Worm (Caenorhabditis elegans) whole organism, L4 larva: Measurements from ENCODE around the gene F42H10.3.

Source experiments
- D1046.2 ChIP-seq: fragments of 200-800 bp; sonication (Bioruptor generic); IDR thresholded peaks from 2 replicates; pipeline ENCODE4 v1.3.6; 2022; ENCODE audit warnings: missing genetic modification characterization, missing compliant biosample characterization
- F10B5.3 ChIP-seq: sonication (generic microtip); optimal IDR thresholded peaks from 2 replicates; lab custom pipeline; 2016; ENCODE audit warnings: mild to moderate bottlenecking, missing genetic modification characterization, missing compliant biosample characterization
- F37D6.2 ChIP-seq: sonication (generic microtip); optimal IDR thresholded peaks from 2 replicates; lab custom pipeline; 2016; ENCODE audit warnings: mild to moderate bottlenecking, missing genetic modification characterization, missing compliant biosample characterization
- Y48G9A.11 ChIP-seq: fragments of 200-800 bp; sonication (Bioruptor generic); IDR thresholded peaks from 2 replicates; pipeline ENCODE4 v1.3.6; 2022; ENCODE audit warnings: missing genetic modification reagents, missing genetic modification characterization, missing compliant biosample characterization
- Y75B8A.6 ChIP-seq: fragments of 200-800 bp; sonication (Bioruptor generic); IDR thresholded peaks from 2 replicates; pipeline ENCODE4 v1.3.6; 2022; ENCODE audit warnings: missing genetic modification reagents, missing genetic modification characterization, missing compliant biosample characterization
- aha-1 ChIP-seq: fragments of 150-350 bp; peaks from one replicate; lab custom pipeline; 2014; ENCODE audit warnings: missing biosample characterization, missing genetic modification characterization
- arid-1 ChIP-seq: fragments of 200-800 bp; sonication (Bioruptor generic); conservative IDR thresholded peaks from 2 replicates; pipeline ENCODE4 v1.3.6; 2022; ENCODE audit warnings: missing genetic modification reagents, missing genetic modification characterization, missing compliant biosample characterization
- attf-4 ChIP-seq: sonication (generic microtip); optimal IDR thresholded peaks from 3 replicates; lab custom pipeline; 2017; ENCODE audit warnings: missing biosample characterization, missing genetic modification characterization
- ceh-32 ChIP-seq: sonication (generic microtip); optimal IDR thresholded peaks from 2 replicates; lab custom pipeline; 2016; ENCODE audit warnings: mild to moderate bottlenecking, missing genetic modification characterization, missing compliant biosample characterization; ENCODE audit not compliant: poor library complexity
- ctbp-1 ChIP-seq: fragments of 200-800 bp; sonication (Bioruptor generic); IDR thresholded peaks from 2 replicates; pipeline ENCODE4 v1.3.6; 2022; ENCODE audit warnings: missing genetic modification reagents, missing genetic modification characterization, missing compliant biosample characterization
- daf-16 ChIP-seq, 3 experiments: sonication (generic microtip); optimal IDR thresholded peaks; 2 replicates each; lab custom pipeline; 2016 to 2017; ENCODE audit warnings: missing genetic modification characterization in 3 of 3, missing genetic modification reagents in 3 of 3, mild to moderate bottlenecking in 2 of 3, missing compliant biosample characterization in 2 of 3, missing biosample characterization in 1 of 3, moderate library complexity in 1 of 3
- daf-19 ChIP-seq: fragments of 200-800 bp; sonication (Bioruptor generic); conservative IDR thresholded peaks from 2 replicates; pipeline ENCODE4 v1.3.6; 2022; ENCODE audit warnings: missing genetic modification characterization, missing compliant biosample characterization
- dmd-6 ChIP-seq: fragments of 200-800 bp; sonication (Bioruptor generic); IDR thresholded peaks from 2 replicates; pipeline ENCODE4 v1.3.6; 2022; ENCODE audit warnings: missing genetic modification reagents, missing genetic modification characterization, missing compliant biosample characterization
- dmd-8 ChIP-seq: fragments of 200-800 bp; sonication (Bioruptor generic); IDR thresholded peaks from 2 replicates; pipeline ENCODE4 v1.3.6; 2022; ENCODE audit warnings: missing genetic modification characterization, missing compliant biosample characterization
- dmd-9 ChIP-seq: fragments of 200-800 bp; sonication (Bioruptor generic); IDR thresholded peaks from 2 replicates; pipeline ENCODE4 v1.3.6; 2022; ENCODE audit warnings: missing genetic modification reagents, missing genetic modification characterization, missing compliant biosample characterization
- dpl-1 ChIP-seq: fragments of 150-350 bp; optimal IDR thresholded peaks from 2 replicates; lab custom pipeline; 2014; ENCODE audit warnings: missing biosample characterization, missing genetic modification reagents, missing genetic modification characterization
- duxl-1 ChIP-seq: sonication (generic microtip); optimal IDR thresholded peaks from 2 replicates; lab custom pipeline; 2016; ENCODE audit warnings: mild to moderate bottlenecking, missing genetic modification characterization, moderate library complexity, missing compliant biosample characterization; ENCODE audit not compliant: poor library complexity
- dve-1 ChIP-seq: sonication (generic microtip); optimal IDR thresholded peaks from 2 replicates; lab custom pipeline; 2017; ENCODE audit warnings: antibody characterized with exemption, mild to moderate bottlenecking, missing genetic modification characterization, missing compliant biosample characterization; ENCODE audit not compliant: insufficient read depth
- gei-8 ChIP-seq: fragments of 200-800 bp; sonication (Bioruptor generic); optimal IDR thresholded peaks from 2 replicates; lab custom pipeline; 2018; ENCODE audit warnings: mild to moderate bottlenecking, missing genetic modification characterization, missing compliant biosample characterization
- hif-1 ChIP-seq, 2 experiments: sonication (generic microtip); optimal IDR thresholded peaks; 2 replicates each; lab custom pipeline; 2016 to 2017; ENCODE audit warnings: missing compliant biosample characterization in 2 of 2, missing genetic modification characterization in 2 of 2, missing genetic modification reagents in 2 of 2, missing genotype in 2 of 2, mild to moderate bottlenecking in 1 of 2
- hlh-11 ChIP-seq: fragments of 200-800 bp; sonication (Bioruptor generic); optimal IDR thresholded peaks from 2 replicates; lab custom pipeline; 2018; ENCODE audit warnings: mild to moderate bottlenecking, missing genetic modification characterization, missing compliant biosample characterization
- hlh-30 ChIP-seq: sonication (generic microtip); optimal IDR thresholded peaks from 2 replicates; lab custom pipeline; 2017; ENCODE audit warnings: antibody characterized with exemption, mild to moderate bottlenecking, missing genetic modification characterization, missing compliant biosample characterization; ENCODE audit not compliant: insufficient read depth
- hmg-1.1 ChIP-seq: fragments of 200-800 bp; sonication (Bioruptor generic); IDR thresholded peaks from 2 replicates; pipeline ENCODE4 v1.3.6; 2022; ENCODE audit warnings: missing genetic modification reagents, missing genetic modification characterization, missing compliant biosample characterization
- lim-7 ChIP-seq: fragments of 200-800 bp; sonication (Bioruptor generic); IDR thresholded peaks from 2 replicates; pipeline ENCODE4 v1.3.6; 2022; ENCODE audit warnings: missing genetic modification characterization, missing compliant biosample characterization
- lin-13 ChIP-seq: fragments of 150-350 bp; optimal IDR thresholded peaks from 2 replicates; lab custom pipeline; 2014; ENCODE audit warnings: missing biosample characterization, missing genetic modification reagents, missing genetic modification characterization
- lin-29 ChIP-seq: fragments of 200-800 bp; sonication (Bioruptor generic); IDR thresholded peaks from 2 replicates; pipeline ENCODE4 v1.3.6; 2022; ENCODE audit warnings: missing genetic modification reagents, missing genetic modification characterization, missing compliant biosample characterization
- madf-5 ChIP-seq, 2 experiments: fragments of 200-800 bp; sonication (Bioruptor generic); IDR thresholded peaks; 2 replicates each; pipeline ENCODE4 v1.3.6; 2022; ENCODE audit warnings: missing compliant biosample characterization in 2 of 2, missing genetic modification characterization in 2 of 2
- madf-9 ChIP-seq: fragments of 200-800 bp; sonication (Bioruptor generic); conservative IDR thresholded peaks from 2 replicates; pipeline ENCODE4 v1.3.6; 2022; ENCODE audit warnings: missing genetic modification reagents, missing genetic modification characterization, missing compliant biosample characterization
- mdt-29 ChIP-seq: fragments of 200-800 bp; sonication (Bioruptor generic); IDR thresholded peaks from 2 replicates; pipeline ENCODE4 v1.3.6; 2022; ENCODE audit warnings: missing genetic modification reagents, missing genetic modification characterization, missing compliant biosample characterization
- mep-1 ChIP-seq: fragments of 150-350 bp; sonication (generic microtip); optimal IDR thresholded peaks from 3 replicates; lab custom pipeline; 2014; ENCODE audit warnings: missing biosample characterization, missing genetic modification characterization
- mes-2 ChIP-seq: sonication (generic microtip); optimal IDR thresholded peaks from 2 replicates; lab custom pipeline; 2016; ENCODE audit warnings: missing genotype, mild to moderate bottlenecking, missing genetic modification characterization, missing compliant biosample characterization; ENCODE audit not compliant: poor library complexity, severe bottlenecking
- mxl-2 ChIP-seq: fragments of 200-800 bp; sonication (Bioruptor generic); conservative IDR thresholded peaks from 2 replicates; pipeline ENCODE4 v1.3.6; 2022; ENCODE audit warnings: missing genetic modification reagents, missing genetic modification characterization, missing compliant biosample characterization
- nhr-41 ChIP-seq: fragments of 200-800 bp; sonication (Bioruptor generic); IDR thresholded peaks from 2 replicates; pipeline ENCODE4 v1.3.6; 2022; ENCODE audit warnings: missing genetic modification reagents, missing genetic modification characterization, missing compliant biosample characterization
- nhr-48 ChIP-seq: sonication (generic microtip); optimal IDR thresholded peaks from 2 replicates; lab custom pipeline; 2016; ENCODE audit warnings: mild to moderate bottlenecking, missing genetic modification characterization, missing compliant biosample characterization
- nhr-6 ChIP-seq: fragments of 150-350 bp; optimal IDR thresholded peaks from 2 replicates; lab custom pipeline; 2014; ENCODE audit warnings: missing biosample characterization, missing genetic modification characterization
- nhr-76 ChIP-seq: fragments of 150-350 bp; optimal IDR thresholded peaks from 2 replicates; lab custom pipeline; 2014; ENCODE audit warnings: missing biosample characterization, missing genetic modification characterization
- php-3 ChIP-seq: fragments of 200-800 bp; sonication (Bioruptor generic); IDR thresholded peaks from 2 replicates; pipeline ENCODE4 v1.3.6; 2022; ENCODE audit warnings: missing genetic modification reagents, missing genetic modification characterization, missing compliant biosample characterization
- pqm-1 ChIP-seq: sonication (generic microtip); optimal IDR thresholded peaks from 2 replicates; lab custom pipeline; 2017; ENCODE audit warnings: missing biosample characterization, missing genetic modification characterization
- rbr-2 ChIP-seq: sonication (generic microtip); optimal IDR thresholded peaks from 2 replicates; lab custom pipeline; 2016; ENCODE audit warnings: missing genotype, missing genetic modification characterization, missing compliant biosample characterization
- saeg-2 ChIP-seq: fragments of 200-800 bp; sonication (Bioruptor generic); IDR thresholded peaks from 2 replicates; pipeline ENCODE4 v1.3.6; 2022; ENCODE audit warnings: missing genetic modification reagents, missing genetic modification characterization, missing compliant biosample characterization
- skn-1 ChIP-seq: fragments of 150-350 bp; optimal IDR thresholded peaks from 2 replicates; lab custom pipeline; 2014; ENCODE audit warnings: missing biosample characterization, missing genetic modification characterization
- snpc-1.2 ChIP-seq: fragments of 200-800 bp; sonication (Bioruptor generic); IDR thresholded peaks from 2 replicates; pipeline ENCODE4 v1.3.6; 2022; ENCODE audit warnings: missing genetic modification reagents, missing genetic modification characterization, missing compliant biosample characterization
- spr-1 ChIP-seq: sonication (generic microtip); optimal IDR thresholded peaks from 2 replicates; lab custom pipeline; 2016; ENCODE audit warnings: mild to moderate bottlenecking, missing genetic modification characterization, missing compliant biosample characterization
- unc-62 ChIP-seq, 3 experiments: fragments of 150-350 bp in 1 of 3; sonication (generic microtip); optimal IDR thresholded peaks in 2 of 3; peaks in 1 of 3; 1 replicate in 1 of 3; 2 replicates in 2 of 3; lab custom pipeline; 2014 to 2017; ENCODE audit warnings: missing biosample characterization in 3 of 3, missing genetic modification characterization in 3 of 3, missing genetic modification reagents in 3 of 3, missing genotype in 1 of 3
- zfp-2 ChIP-seq: sonication (generic microtip); optimal IDR thresholded peaks from 2 replicates; lab custom pipeline; 2016; ENCODE audit warnings: mild to moderate bottlenecking, missing genetic modification characterization, missing compliant biosample characterization
- zip-11 ChIP-seq: fragments of 200-800 bp; sonication (Bioruptor generic); IDR thresholded peaks from 2 replicates; pipeline ENCODE4 v1.3.6; 2022; ENCODE audit warnings: missing genetic modification characterization, missing compliant biosample characterization
- ztf-11 ChIP-seq: fragments of 150-350 bp; optimal IDR thresholded peaks from 2 replicates; lab custom pipeline; 2014; ENCODE audit warnings: missing biosample characterization, missing genetic modification characterization
- ztf-7 ChIP-seq: fragments of 150-350 bp; optimal IDR thresholded peaks from 2 replicates; lab custom pipeline; 2014; ENCODE audit warnings: missing biosample characterization, missing genetic modification characterization

The F42H10.3 gene

ce11 chrIII:8443557-8444131 lies 40.3 kb upstream of the F42H10.3 start, which contains the start of gene ufbp-1 (continued):
- TF ChIP-seq F10B5.3 (no peak), F37D6.2 (tag; lab: Kevin White, UChicago) (peak; percentile 8), nhr-41 (GFP tag; lab: Robert Waterston, UW) (peak; percentile 78; the same call in 1 of the 2 replicates), spr-1 (tag; lab: Kevin White, UChicago) (peak; percentile 26), unc-62 (GFP tag; optimal IDR thresholded peaks at IDR 0.05 in 1 of 2; lab: Kevin White, UChicago) (no peak), unc-62 (tag; optimal IDR thresholded peaks at IDR 0.05; lab: Kevin White, UChicago) (no peak), nhr-48 (tag; lab: Kevin White, UChicago) (peak; percentile 18), gei-8 (GFP tag; lab: Kevin White, UChicago) (peak; percentile 71), lin-13 (GFP tag; lab: Kevin White, UChicago) (peak; percentile 84), D1046.2 (GFP tag; lab: Robert Waterston, UW) (no peak), ceh-32 (no peak), rbr-2 (peak; percentile 26), hmg-1.1 (GFP tag; lab: Robert Waterston, UW) (peak; percentile 70), ztf-7 (tag; lab: Kevin White, UChicago) (peak; percentile 63), lim-7 (GFP tag; lab: Robert Waterston, UW) (peak; percentile 81), attf-4 (tag; lab: Kevin White, UChicago) (peak; percentile 42), nhr-76 (tag; lab: Kevin White, UChicago) (no peak), arid-1 (GFP tag; lab: Robert Waterston, UW) (peak; percentile 82), hif-1 (tag; optimal IDR thresholded peaks at IDR 0.05; lab: Kevin White, UChicago) (peak in 1 of 2 experiments; percentile 52), zfp-2 (tag; lab: Kevin White, UChicago) (no peak), daf-19 (peak; percentile 85), dmd-6 (GFP tag; lab: Robert Waterston, UW) (peak; percentile 51; the same call in 1 of the 2 replicates), dmd-8 (GFP tag; lab: Robert Waterston, UW) (no peak), mdt-29 (GFP tag; lab: Robert Waterston, UW) (0 out of 2 replicates have a peak, but pooled peaks have one; percentile 38), nhr-6 (peak; percentile 52), ctbp-1 (GFP tag; lab: Robert Waterston, UW) (peak; percentile 82), snpc-1.2 (GFP tag; lab: Robert Waterston, UW) (peak; percentile 70), Y75B8A.6 (GFP tag; lab: Robert Waterston, UW) (peak; percentile 52; the same call in 1 of the 2 replicates), madf-5 (GFP tag; IDR thresholded peaks at IDR 0.05; lab: Robert Waterston, UW) (peak in 1 of 2 experiments; percentile 24; a peak in 2 of 4 replicates), dpl-1 (peak; percentile 61), mxl-2 (no peak), dve-1 (tag; lab: Kevin White, UChicago) (peak; percentile 89), hlh-30 (tag; lab: Kevin White, UChicago) (peak; percentile 34), skn-1 (tag; lab: Kevin White, UChicago) (no peak), daf-16 (GFP tag; optimal IDR thresholded peaks at IDR 0.05; lab: Kevin White, UChicago) (peak; percentile 49 to 61), daf-16 (tag; optimal IDR thresholded peaks at IDR 0.05; lab: Kevin White, UChicago) (peak; percentile 86), duxl-1 (tag; lab: Kevin White, UChicago) (peak; percentile 60), ztf-11 (tag; lab: Kevin White, UChicago) (no peak), php-3 (GFP tag; lab: Robert Waterston, UW) (peak; percentile 79), mep-1 (peak; percentile 96), Y48G9A.11 (GFP tag; lab: Robert Waterston, UW) (peak; percentile 79), dmd-9 (peak; percentile 18; the same call in 1 of the 2 replicates), hlh-11 (tag; lab: Kevin White, UChicago) (peak; percentile 83), saeg-2 (peak; percentile 74), aha-1 (tag; lab: Kevin White, UChicago) (no peak), pqm-1 (no peak), zip-11 (0 out of 2 replicates have a peak, but pooled peaks have one; percentile 77), madf-9 (GFP tag; lab: Robert Waterston, UW) (0 out of 2 replicates have a peak, but pooled peaks have one; percentile 24), mes-2 (tag; lab: Kevin White, UChicago) (peak; percentile 85), lin-29 (GFP tag; lab: Robert Waterston, UW) (peak; percentile 41; the same call in 1 of the 2 replicates)
